Worm (Caenorhabditis elegans): ENCODE results near the gene Y49A3A.3.

Y49A3A.3 gene

ce11 chrV:14394743-14395142 lies 40.5 kb downstream of the Y49A3A.3 start, which contains the start of gene C15H11.13:
C15H11.13 (plus strand) TSS chrV:14395043.
- TF ChIP-seq C17E4.6 (GFP tag; IDR thresholded peaks at IDR 0.05), result no peak
- TF ChIP-seq let-526 (GFP tag; IDR thresholded peaks at IDR 0.05), result no peak
- TF ChIP-seq Y53G8AR.9 (GFP tag; conservative IDR thresholded peaks at IDR 0.05), result no peak
- TF ChIP-seq egl-44 (GFP tag; IDR thresholded peaks at IDR 0.05), result no peak
- TF ChIP-seq him-1 (tag; optimal IDR thresholded peaks at IDR 0.05), result no peak
- no peak for TF ChIP-seq ceh-79 (tag; optimal IDR thresholded peaks at IDR 0.05)
- no peak for TF ChIP-seq tbp1 (GFP tag; optimal IDR thresholded peaks at IDR 0.05)
- TF ChIP-seq Y53F4B.3 (GFP tag; IDR thresholded peaks at IDR 0.05), result no peak
- no peak for TF ChIP-seq madf-10 (tag; optimal IDR thresholded peaks at IDR 0.05)
- no peak for TF ChIP-seq tbx-9 (tag; optimal IDR thresholded peaks at IDR 0.05; ENCODE audit: borderline replicate concordance)
- TF ChIP-seq mxl-1 (tag; optimal IDR thresholded peaks at IDR 0.05), result no peak

- TF ChIP-seq him-1 (tag; optimal IDR thresholded peaks at IDR 0.05) (peak; percentile 27), mes-4 (tag; optimal IDR thresholded peaks at IDR 0.05) (no peak), snpc-1.1 (tag; optimal IDR thresholded peaks at IDR 0.05; ENCODE audit: insufficient read depth) (peak; percentile 83), snpc-4 (GFP tag; optimal IDR thresholded peaks at IDR 0.05) (peak; percentile 80), snpc-4 (tag; optimal IDR thresholded peaks at IDR 0.05) (peak in 3 of 4 experiments; percentile 84 to 96 (median 93)), F23B12.7 (tag; optimal IDR thresholded peaks at IDR 0.05; ENCODE audit: insufficient read depth) (no peak), pbrm-1 (GFP tag; IDR thresholded peaks at IDR 0.05) (peak; percentile 54; the same call in 1 of the 2 replicates), atf-7 (tag; optimal IDR thresholded peaks at IDR 0.05) (no peak), snpc-3.4 (tag; optimal IDR thresholded peaks at IDR 0.05) (peak; percentile 50), attf-6 (GFP tag; IDR thresholded peaks at IDR 0.05) (no peak), lsy-27 (tag; optimal IDR thresholded peaks at IDR 0.05; ENCODE audit: borderline replicate concordance, insufficient read depth) (no peak), F57A8.1 (GFP tag; optimal IDR thresholded peaks at IDR 0.05) (no peak), F37B4.10 (GFP tag; IDR thresholded peaks at IDR 0.05) (0 out of 2 replicates have a peak, but pooled peaks have one; percentile 79)
These were observed 42.0 kb downstream of the Y49A3A.3 start for ce11 chrV:14396123-14396669.

All from whole organism, young adult.